Fruit fly (Drosophila melanogaster): ENCODE results near the gene CG42327.
A peak's percentile ranks its signal among the peaks of the same experiment; 100 is the strongest.

Gene CG42327

DNA sequence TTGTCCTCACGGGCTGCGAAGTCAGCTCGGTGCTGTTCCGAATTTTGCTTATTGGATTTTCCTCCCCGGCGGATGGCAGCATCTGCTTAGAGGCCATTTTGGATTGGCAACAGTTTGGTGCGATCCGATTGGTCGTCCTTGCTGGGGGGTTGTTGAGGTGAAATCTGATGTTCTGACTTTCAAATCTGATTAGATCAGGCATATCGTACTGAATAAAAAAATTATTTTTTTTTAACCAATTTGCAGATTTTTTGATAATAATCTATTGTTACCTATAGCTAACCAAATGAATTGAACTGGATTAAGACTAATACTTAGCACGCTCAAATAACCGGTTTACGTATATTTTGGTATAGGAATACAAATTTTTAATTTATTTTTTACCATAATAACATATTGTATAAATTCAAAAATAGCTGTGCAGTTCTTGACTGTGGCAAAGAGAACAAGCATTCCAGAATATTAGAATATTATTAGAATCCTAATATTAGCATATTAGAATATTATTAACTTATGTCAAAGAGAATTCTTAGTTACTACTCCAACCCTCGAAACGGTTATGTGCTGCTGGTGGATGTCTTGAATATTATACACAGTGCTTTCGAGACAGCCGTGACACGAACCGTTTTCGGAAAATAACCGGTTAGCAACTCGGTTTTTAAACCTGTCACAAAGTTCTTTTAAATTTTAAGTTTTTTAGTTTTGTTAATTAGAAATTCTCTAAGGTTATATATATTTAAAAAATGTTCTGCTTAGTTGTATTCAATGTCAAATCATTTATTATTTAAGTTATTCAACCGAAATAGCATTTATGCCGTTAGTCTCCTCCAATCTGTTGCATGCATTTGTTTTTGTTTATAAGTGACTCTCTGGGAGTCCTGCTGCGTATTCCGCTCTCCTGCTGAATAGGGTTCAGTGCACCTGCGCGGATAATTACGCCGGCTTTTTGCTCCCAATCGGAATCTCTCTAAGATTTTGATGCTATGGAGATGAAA is 38.7 kb downstream of the CG42327 start, which contains the start of gene Fer3 (continued):
- no peak for TF ChIP-seq Dref (GFP tag; IDR thresholded peaks at IDR 0.05)
- TF ChIP-seq CG11085 (GFP tag; IDR thresholded peaks at IDR 0.05) = no peak
- TF ChIP-seq CG30403 (GFP tag; optimal IDR thresholded peaks at IDR 0.05) = no peak
- no peak for TF ChIP-seq ato (GFP tag; IDR thresholded peaks at IDR 0.05; ENCODE audit: partially characterized antibody)
- TF ChIP-seq Ets97D (GFP tag; optimal IDR thresholded peaks at IDR 0.05) = no peak
- peak; percentile 5 for TF ChIP-seq CoRest (tag; optimal IDR thresholded peaks at IDR 0.05)
- no peak for TF ChIP-seq CG1529 (GFP tag; optimal IDR thresholded peaks at IDR 0.05)
- no peak for TF ChIP-seq CG13424 (tag; optimal IDR thresholded peaks at IDR 0.05)
- TF ChIP-seq Doc3 (GFP tag; IDR thresholded peaks at IDR 0.05; ENCODE audit: partially characterized antibody) = no peak
- TF ChIP-seq lab (GFP tag; optimal IDR thresholded peaks at IDR 0.05) = peak; percentile 9
- no peak for TF ChIP-seq Lhr (GFP tag; optimal IDR thresholded peaks at IDR 0.05)
- TF ChIP-seq C15 (GFP tag; IDR thresholded peaks at IDR 0.05) = no peak
- TF ChIP-seq Trl (optimal IDR thresholded peaks at IDR 0.05) = peak in 1 of 2 experiments; percentile 21
- TF ChIP-seq Trl (GFP tag; optimal IDR thresholded peaks at IDR 0.05) = no peak
- no peak for TF ChIP-seq Mad (GFP tag; optimal IDR thresholded peaks at IDR 0.05)
- no peak for TF ChIP-seq bcd (GFP tag; optimal IDR thresholded peaks at IDR 0.05)
- no peak for TF ChIP-seq chif (GFP tag; optimal IDR thresholded peaks at IDR 0.05)
- TF ChIP-seq Drgx (GFP tag; IDR thresholded peaks at IDR 0.05) = no peak
- no peak for TF ChIP-seq Lpt (GFP tag; optimal IDR thresholded peaks at IDR 0.05)
- TF ChIP-seq ase (GFP tag; IDR thresholded peaks at IDR 0.05) = no peak
- TF ChIP-seq pzg (GFP tag; optimal IDR thresholded peaks at IDR 0.05) = no peak
- no peak for TF ChIP-seq CG3838 (GFP tag; optimal IDR thresholded peaks at IDR 0.05)

DNA sequence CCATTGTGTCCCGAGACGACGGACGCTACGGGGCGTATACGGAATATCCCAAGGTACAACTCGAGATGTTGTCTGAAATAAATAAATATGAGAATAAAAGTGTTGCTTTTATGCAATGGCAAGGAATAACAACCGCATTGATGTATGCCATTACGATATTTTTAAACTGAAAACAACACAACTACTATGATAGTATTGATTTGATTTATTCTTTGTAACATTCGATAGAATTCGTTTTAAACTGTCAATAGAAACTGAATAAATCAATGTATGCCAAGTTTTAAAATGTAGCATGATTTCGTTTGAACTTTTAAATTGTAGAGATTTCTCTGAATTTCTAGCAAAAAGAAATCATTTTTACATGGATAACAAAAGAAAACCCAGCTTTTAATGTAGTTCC is 40.3 kb downstream of the CG42327 start, which contains the start of gene CG14717:
TSS of gene CG14717 (plus strand) at position 301 of the 400 bp plus-strand sequence.
- TF ChIP-seq cato (GFP tag; optimal IDR thresholded peaks at IDR 0.05; ENCODE audit: borderline replicate concordance) (no peak), p53 (GFP tag; optimal IDR thresholded peaks at IDR 0.05) (no peak), CG9215 (GFP tag; IDR thresholded peaks at IDR 0.05) (no peak), mam (GFP tag; optimal IDR thresholded peaks at IDR 0.05) (no peak), pan (optimal IDR thresholded peaks at IDR 0.05) (no peak), pan (GFP tag; optimal IDR thresholded peaks at IDR 0.05 in 1 of 2, IDR thresholded peaks at IDR 0.05 in 1 of 2) (no peak), CG18011 (GFP tag; optimal IDR thresholded peaks at IDR 0.05) (no peak), schlank (tag; optimal IDR thresholded peaks at IDR 0.05) (no peak), Oaz (GFP tag; IDR thresholded peaks at IDR 0.05) (no peak), CG30403 (GFP tag; optimal IDR thresholded peaks at IDR 0.05) (no peak)

DNA sequence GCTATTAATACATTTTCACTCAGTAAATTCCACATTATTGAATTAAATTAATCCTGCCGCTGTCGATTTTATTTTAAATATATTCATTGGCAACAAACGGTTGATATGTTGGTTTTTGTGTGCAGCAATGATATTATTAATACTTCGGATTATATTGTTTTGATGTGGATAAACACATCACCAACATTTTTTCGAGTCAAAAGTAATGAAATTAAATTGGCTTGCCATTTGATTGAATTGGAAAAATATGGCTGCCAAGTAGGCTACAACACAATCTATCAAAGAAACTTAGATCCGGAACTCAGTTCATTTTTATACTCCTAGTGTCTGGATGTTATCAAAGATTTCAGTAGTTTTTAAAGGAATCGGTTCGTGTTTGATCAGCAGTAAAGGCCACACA is 44.4 kb downstream of the CG42327 start, which contains the start of gene CG14718:
TSS of gene CG14718 (plus strand) at position 301 of the 400 bp plus-strand sequence.
- TF ChIP-seq Dad (GFP tag; optimal IDR thresholded peaks at IDR 0.05) = no peak
- TF ChIP-seq CG43689 (GFP tag; IDR thresholded peaks at IDR 0.05) = no peak
- no peak for TF ChIP-seq Oli (tag; optimal IDR thresholded peaks at IDR 0.05)
- no peak for TF ChIP-seq Fer2 (tag; optimal IDR thresholded peaks at IDR 0.05)
- TF ChIP-seq CG8089 (GFP tag; optimal IDR thresholded peaks at IDR 0.05) = no peak
- no peak for TF ChIP-seq gcm2 (GFP tag; optimal IDR thresholded peaks at IDR 0.05)
- TF ChIP-seq pb (GFP tag; optimal IDR thresholded peaks at IDR 0.05) = no peak
- TF ChIP-seq twi (tag; optimal IDR thresholded peaks at IDR 0.05) = no peak
- no peak for TF ChIP-seq CG3847 (GFP tag; IDR thresholded peaks at IDR 0.05)
